Worm (Caenorhabditis elegans) whole organism, late embryonic: ENCODE data around the gene Y54E2A.9.

Experiments used
- F13H6.1 ChIP-seq: sonication (generic microtip); optimal IDR thresholded peaks from 2 replicates; lab custom pipeline; 2016; ENCODE audit warnings: missing genetic modification characterization, missing compliant biosample characterization
- K02D7.2 ChIP-seq: sonication (generic microtip); optimal IDR thresholded peaks from 2 replicates; lab custom pipeline; 2017; ENCODE audit warnings: mild to moderate bottlenecking, missing genetic modification characterization, missing compliant biosample characterization
- K09A11.1 ChIP-seq: sonication (generic microtip); optimal IDR thresholded peaks from 2 replicates; lab custom pipeline; 2017; ENCODE audit warnings: antibody characterized with exemption, mild to moderate bottlenecking, missing genetic modification characterization, missing compliant biosample characterization; ENCODE audit not compliant: insufficient read depth
- T23F11.4 ChIP-seq: fragments of 200-800 bp; sonication (Bioruptor generic); optimal IDR thresholded peaks from 2 replicates; lab custom pipeline; 2018; ENCODE audit warnings: mild to moderate bottlenecking, missing genetic modification characterization, missing compliant biosample characterization
- ama-1 ChIP-seq: fragments of 150-350 bp; optimal IDR thresholded peaks from 2 replicates; lab custom pipeline; 2014
- ceh-19 ChIP-seq: fragments of 200-800 bp; sonication (Bioruptor generic); optimal IDR thresholded peaks from 2 replicates; lab custom pipeline; 2018; ENCODE audit warnings: mild to moderate bottlenecking, missing genetic modification characterization, missing compliant biosample characterization
- ceh-2 ChIP-seq: sonication (generic microtip); optimal IDR thresholded peaks from 2 replicates; lab custom pipeline; 2016; ENCODE audit warnings: missing genotype, missing genetic modification characterization, missing compliant biosample characterization
- ceh-22 ChIP-seq: sonication (generic microtip); optimal IDR thresholded peaks from 2 replicates; lab custom pipeline; 2017; ENCODE audit warnings: missing biosample characterization, missing genetic modification characterization
- ceh-24 ChIP-seq: sonication (generic microtip); optimal IDR thresholded peaks from 2 replicates; lab custom pipeline; 2016; ENCODE audit warnings: mild to moderate bottlenecking, missing genetic modification characterization, missing compliant biosample characterization
- ceh-34 ChIP-seq: sonication (generic microtip); optimal IDR thresholded peaks from 2 replicates; lab custom pipeline; 2016; ENCODE audit warnings: mild to moderate bottlenecking, missing genetic modification characterization, missing compliant biosample characterization
- ceh-45 ChIP-seq: fragments of 200-800 bp; sonication (Bioruptor generic); IDR thresholded peaks from 2 replicates; pipeline ENCODE4 v1.3.6; 2022; ENCODE audit warnings: missing genetic modification reagents, missing genetic modification characterization, missing compliant biosample characterization
- ceh-6 ChIP-seq: fragments of 200-800 bp; sonication (Bioruptor generic); optimal IDR thresholded peaks from 2 replicates; lab custom pipeline; 2018; ENCODE audit warnings: mild to moderate bottlenecking, missing genetic modification characterization, missing compliant biosample characterization
- ceh-9 ChIP-seq: sonication (generic microtip); optimal IDR thresholded peaks from 2 replicates; lab custom pipeline; 2016; ENCODE audit warnings: mild to moderate bottlenecking, missing genetic modification characterization, inconsistent platforms, missing compliant biosample characterization
- che-1 ChIP-seq: sonication (generic microtip); optimal IDR thresholded peaks from 2 replicates; lab custom pipeline; 2016; ENCODE audit warnings: mild to moderate bottlenecking, missing genetic modification characterization, missing compliant biosample characterization
- dmd-4 ChIP-seq: sonication (generic microtip); optimal IDR thresholded peaks from 2 replicates; lab custom pipeline; 2016; ENCODE audit warnings: borderline replicate concordance, missing genetic modification characterization, missing compliant biosample characterization
- elt-2 ChIP-seq: sonication (generic microtip); optimal IDR thresholded peaks from 2 replicates; lab custom pipeline; 2016; ENCODE audit warnings: missing genetic modification reagents, missing genetic modification characterization, missing compliant biosample characterization
- elt-4 ChIP-seq: sonication (generic microtip); optimal IDR thresholded peaks from 2 replicates; lab custom pipeline; 2016; ENCODE audit warnings: missing genetic modification characterization, missing compliant biosample characterization
- eyg-1 ChIP-seq: sonication (generic microtip); optimal IDR thresholded peaks from 2 replicates; lab custom pipeline; 2016; ENCODE audit warnings: missing genotype, missing genetic modification characterization, missing compliant biosample characterization
- fax-1 ChIP-seq: sonication (generic microtip); optimal IDR thresholded peaks from 2 replicates; lab custom pipeline; 2016; ENCODE audit warnings: missing genotype, missing genetic modification characterization, missing compliant biosample characterization
- fkh-10 ChIP-seq: fragments of 150-350 bp; optimal IDR thresholded peaks from 2 replicates; lab custom pipeline; 2014; ENCODE audit warnings: missing biosample characterization, missing genetic modification reagents, missing genetic modification characterization
- fkh-6 ChIP-seq: sonication (generic microtip); optimal IDR thresholded peaks from 2 replicates; lab custom pipeline; 2016; ENCODE audit warnings: missing genetic modification characterization, missing compliant biosample characterization
- gmeb-2 ChIP-seq: sonication (generic microtip); optimal IDR thresholded peaks from 2 replicates; lab custom pipeline; 2016; ENCODE audit warnings: missing genetic modification characterization, inconsistent platforms, missing compliant biosample characterization
- hlh-13 ChIP-seq: fragments of 200-800 bp; sonication (Bioruptor generic); optimal IDR thresholded peaks from 2 replicates; lab custom pipeline; 2018; ENCODE audit warnings: mild to moderate bottlenecking, missing genetic modification characterization, missing compliant biosample characterization
- hlh-8 ChIP-seq: sonication (generic microtip); optimal IDR thresholded peaks from 2 replicates; lab custom pipeline; 2016; ENCODE audit warnings: missing genotype, missing genetic modification characterization, missing compliant biosample characterization
- lin-11 ChIP-seq: fragments of 200-800 bp; sonication (Bioruptor generic); optimal IDR thresholded peaks from 2 replicates; lab custom pipeline; 2018; ENCODE audit warnings: mild to moderate bottlenecking, missing genetic modification characterization, missing compliant biosample characterization
- madf-2 ChIP-seq: sonication (generic microtip); optimal IDR thresholded peaks from 2 replicates; lab custom pipeline; 2017; ENCODE audit warnings: missing genetic modification characterization, missing compliant biosample characterization
- nfya-1 ChIP-seq: sonication (generic microtip); optimal IDR thresholded peaks from 2 replicates; lab custom pipeline; 2017; ENCODE audit warnings: missing genetic modification characterization, mild to moderate bottlenecking, missing compliant biosample characterization, antibody characterized with exemption, moderate library complexity
- nhr-11 ChIP-seq: fragments of 150-350 bp; optimal IDR thresholded peaks from 2 replicates; lab custom pipeline; 2014; ENCODE audit warnings: missing biosample characterization, missing genetic modification characterization
- nhr-232 ChIP-seq: sonication (generic microtip); optimal IDR thresholded peaks from 2 replicates; lab custom pipeline; 2016; ENCODE audit warnings: missing genetic modification characterization, missing compliant biosample characterization
- npax-4 ChIP-seq: sonication (generic microtip); optimal IDR thresholded peaks from 2 replicates; lab custom pipeline; 2016; ENCODE audit warnings: missing genetic modification characterization, missing compliant biosample characterization
- pag-3 ChIP-seq: sonication (generic microtip); optimal IDR thresholded peaks from 2 replicates; lab custom pipeline; 2016; ENCODE audit warnings: missing compliant biosample characterization, missing genetic modification characterization, borderline replicate concordance
- pha-2 ChIP-seq: sonication (generic microtip); optimal IDR thresholded peaks from 2 replicates; lab custom pipeline; 2017; ENCODE audit warnings: mild to moderate bottlenecking, missing genetic modification characterization, missing compliant biosample characterization
- pha-4 ChIP-seq: fragments of 150-350 bp; optimal IDR thresholded peaks from 2 replicates; lab custom pipeline; 2018; ENCODE audit warnings: missing biosample characterization, missing genetic modification reagents, missing genetic modification characterization
- pqm-1 ChIP-seq: sonication (generic microtip); optimal IDR thresholded peaks from 2 replicates; lab custom pipeline; 2016; ENCODE audit warnings: missing genetic modification characterization, missing compliant biosample characterization
- ref-2 ChIP-seq: sonication (generic microtip); optimal IDR thresholded peaks from 2 replicates; lab custom pipeline; 2016; ENCODE audit warnings: missing genetic modification characterization, missing compliant biosample characterization
- sdc-2 ChIP-seq: sonication (generic microtip); optimal IDR thresholded peaks from 2 replicates; lab custom pipeline; 2016; ENCODE audit warnings: missing genotype, missing genetic modification characterization, missing compliant biosample characterization
- sox-2 ChIP-seq: fragments of 200-800 bp; sonication (Bioruptor generic); IDR thresholded peaks from 2 replicates; pipeline ENCODE4 v1.3.6; 2022; ENCODE audit warnings: missing genetic modification reagents, missing genetic modification characterization, missing compliant biosample characterization
- sox-4 ChIP-seq: sonication (generic microtip); optimal IDR thresholded peaks from 2 replicates; lab custom pipeline; 2017; ENCODE audit warnings: mild to moderate bottlenecking, missing genetic modification characterization, inconsistent platforms, missing compliant biosample characterization
- syd-9 ChIP-seq: sonication (generic microtip); optimal IDR thresholded peaks from 2 replicates; lab custom pipeline; 2016; ENCODE audit warnings: mild to moderate bottlenecking, missing genetic modification characterization, moderate library complexity, missing compliant biosample characterization
- ttx-3 ChIP-seq: sonication (generic microtip); optimal IDR thresholded peaks from 2 replicates; lab custom pipeline; 2016; ENCODE audit warnings: missing genetic modification reagents, missing genetic modification characterization, missing compliant biosample characterization
- unc-3 ChIP-seq, 2 experiments: fragments of 200-800 bp in 1 of 2; sonication (Bioruptor generic) in 1 of 2; sonication (generic microtip) in 1 of 2; conservative IDR thresholded peaks in 1 of 2; optimal IDR thresholded peaks in 1 of 2; 2 replicates each; pipeline versions ENCODE4 v1.3.6 to Lab custom; 2016 to 2022; ENCODE audit warnings: missing compliant biosample characterization in 2 of 2, missing genetic modification characterization in 2 of 2, missing genetic modification reagents in 1 of 2
- unc-42 ChIP-seq: sonication (generic microtip); optimal IDR thresholded peaks from 2 replicates; lab custom pipeline; 2016; ENCODE audit warnings: missing genotype, missing genetic modification characterization, missing compliant biosample characterization
- unc-55 ChIP-seq: sonication (generic microtip); optimal IDR thresholded peaks from 2 replicates; lab custom pipeline; 2017; ENCODE audit warnings: missing biosample characterization, missing genetic modification reagents, missing genetic modification characterization
- ztf-16 ChIP-seq: sonication (generic microtip); optimal IDR thresholded peaks from 2 replicates; lab custom pipeline; 2017; ENCODE audit warnings: missing genetic modification characterization, missing compliant biosample characterization

Gene Y54E2A.9

ce11 chrII:14794935-14795454 is 9.2 kb upstream of the Y54E2A.9 start, which contains the start of gene eif-3.B (continued):
- TF ChIP-seq ztf-16 (tag; lab: Kevin White, UChicago), result peak; percentile 5
- TF ChIP-seq ceh-24 (tag; lab: Kevin White, UChicago), result no peak
- no peak for TF ChIP-seq lin-11 (tag; lab: Kevin White, UChicago)
- TF ChIP-seq pha-2 (tag; lab: Kevin White, UChicago), result no peak
- no peak for TF ChIP-seq dmd-4 (tag; lab: Kevin White, UChicago)
- TF ChIP-seq elt-2 (tag; lab: Kevin White, UChicago), result peak; percentile 56
- TF ChIP-seq ttx-3 (tag; lab: Kevin White, UChicago), result peak; percentile 29
- TF ChIP-seq fkh-6 (tag; lab: Kevin White, UChicago), result peak; percentile 79
- no peak for TF ChIP-seq sdc-2 (tag; lab: Kevin White, UChicago)
- TF ChIP-seq eyg-1 (tag; lab: Kevin White, UChicago), result peak; percentile 51
- TF ChIP-seq fkh-10 (GFP tag; lab: Kevin White, UChicago), result no peak
- peak; percentile 81 for TF ChIP-seq hlh-8 (tag; lab: Kevin White, UChicago)
- TF ChIP-seq ref-2 (tag; lab: Kevin White, UChicago), result peak; percentile 89
- TF ChIP-seq hlh-13 (GFP tag; lab: Kevin White, UChicago), result no peak
- no peak for TF ChIP-seq gmeb-2 (tag; lab: Kevin White, UChicago)
- TF ChIP-seq unc-42 (tag; lab: Kevin White, UChicago), result peak; percentile 93
- no peak for TF ChIP-seq che-1 (tag; lab: Kevin White, UChicago)
- TF ChIP-seq ceh-19 (GFP tag; lab: Kevin White, UChicago), result no peak
- TF ChIP-seq ceh-6, result no peak
- TF ChIP-seq K02D7.2, result no peak
- no peak for TF ChIP-seq pha-4 (tag; lab: Kevin White, UChicago)

- TF ChIP-seq K02D7.2 (no peak), sdc-2 (tag; lab: Kevin White, UChicago) (no peak), elt-4 (tag; lab: Kevin White, UChicago) (no peak), K09A11.1 (tag; lab: Kevin White, UChicago) (no peak), syd-9 (no peak), dmd-4 (tag; lab: Kevin White, UChicago) (no peak), sox-2 (GFP tag; lab: Robert Waterston, UW) (no peak), ceh-2 (tag; lab: Kevin White, UChicago) (no peak), ama-1 (lab: Kevin White, UChicago) (no peak), unc-55 (no peak)
These were observed 6.7 kb upstream of the Y54E2A.9 start for ce11 chrII:14792470-14792869.

- TF ChIP-seq unc-3 (GFP tag; conservative IDR thresholded peaks at IDR 0.05; lab: Robert Waterston, UW) (no peak), unc-3 (tag; optimal IDR thresholded peaks at IDR 0.05; lab: Kevin White, UChicago) (no peak), nhr-11 (no peak), sox-4 (tag; lab: Kevin White, UChicago) (no peak), nhr-232 (no peak), sdc-2 (tag; lab: Kevin White, UChicago) (no peak), ceh-22 (tag; lab: Kevin White, UChicago) (no peak)
These were observed 4.9 kb upstream of the Y54E2A.9 start, which contains the start of gene Y54E2A.10 for ce11 chrII:14790751-14791150. Gene Y54E2A.10 (plus strand): TSS chrII:14791051.

- TF ChIP-seq nfya-1 (tag; lab: Kevin White, UChicago) (no peak), npax-4 (tag; lab: Kevin White, UChicago) (no peak), fax-1 (tag; lab: Kevin White, UChicago) (no peak), ceh-34 (no peak), ttx-3 (tag; lab: Kevin White, UChicago) (no peak), ceh-45 (GFP tag; lab: Robert Waterston, UW) (no peak), gmeb-2 (tag; lab: Kevin White, UChicago) (no peak), ceh-2 (tag; lab: Kevin White, UChicago) (no peak), pqm-1 (tag; lab: Kevin White, UChicago) (no peak), unc-3 (GFP tag; conservative IDR thresholded peaks at IDR 0.05; lab: Robert Waterston, UW) (no peak), unc-3 (tag; optimal IDR thresholded peaks at IDR 0.05; lab: Kevin White, UChicago) (no peak), ceh-9 (tag; lab: Kevin White, UChicago) (no peak), fkh-10 (GFP tag; lab: Kevin White, UChicago) (no peak), F13H6.1 (tag; lab: Kevin White, UChicago) (no peak), K09A11.1 (tag; lab: Kevin White, UChicago) (no peak), T23F11.4 (GFP tag; lab: Kevin White, UChicago) (no peak), eyg-1 (tag; lab: Kevin White, UChicago) (no peak), pag-3 (no peak), madf-2 (tag; lab: Kevin White, UChicago) (no peak)
These were observed 6.0 kb downstream of the Y54E2A.9 start for ce11 chrII:14779851-14780250.
